Fruit fly (Drosophila melanogaster): ENCODE results near the gene ALiX.

DNA sequence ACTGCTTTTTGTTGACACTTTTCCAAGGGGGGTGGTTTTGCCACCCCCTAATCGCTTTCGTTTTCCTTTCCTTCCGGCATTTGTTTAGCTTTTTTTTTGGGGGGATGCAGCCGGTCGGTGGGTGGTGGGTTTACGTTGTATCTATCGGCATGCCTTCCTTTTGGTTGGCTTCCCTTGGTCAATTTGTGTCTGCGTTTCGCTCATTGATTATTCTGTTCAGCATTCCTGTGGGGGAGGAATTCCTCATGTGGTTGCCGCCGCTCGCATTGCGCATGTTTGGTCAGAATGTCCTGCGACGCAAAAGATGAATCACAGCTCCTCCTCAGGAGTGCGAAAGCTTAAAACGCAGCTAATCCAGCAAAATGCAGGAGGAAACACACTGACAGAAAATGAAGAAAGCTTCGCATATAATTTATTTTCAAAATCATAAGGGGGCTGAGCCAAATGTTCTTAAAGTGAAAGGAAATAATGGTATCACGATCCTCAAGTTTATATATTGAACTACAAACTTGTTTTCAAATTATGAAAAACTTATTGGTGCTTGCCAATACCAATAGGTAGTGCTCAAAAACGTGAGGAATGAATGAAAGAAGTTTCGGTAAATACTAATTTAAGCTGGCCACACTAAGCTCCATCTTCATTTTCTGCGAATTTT lies 47.6 kb downstream of the ALiX start, which contains the start of gene RpS10a:
- TF ChIP-seq usp (GFP tag; optimal IDR thresholded peaks at IDR 0.05) (no peak), pan (optimal IDR thresholded peaks at IDR 0.05) (no peak), EcR (GFP tag; optimal IDR thresholded peaks at IDR 0.05) (no peak), Dll (optimal IDR thresholded peaks at IDR 0.05) (no peak)

Measured in whole organism.